Worm (Caenorhabditis elegans): Measurements from ENCODE around the gene nhr-156.

The nhr-156 gene

DNA sequence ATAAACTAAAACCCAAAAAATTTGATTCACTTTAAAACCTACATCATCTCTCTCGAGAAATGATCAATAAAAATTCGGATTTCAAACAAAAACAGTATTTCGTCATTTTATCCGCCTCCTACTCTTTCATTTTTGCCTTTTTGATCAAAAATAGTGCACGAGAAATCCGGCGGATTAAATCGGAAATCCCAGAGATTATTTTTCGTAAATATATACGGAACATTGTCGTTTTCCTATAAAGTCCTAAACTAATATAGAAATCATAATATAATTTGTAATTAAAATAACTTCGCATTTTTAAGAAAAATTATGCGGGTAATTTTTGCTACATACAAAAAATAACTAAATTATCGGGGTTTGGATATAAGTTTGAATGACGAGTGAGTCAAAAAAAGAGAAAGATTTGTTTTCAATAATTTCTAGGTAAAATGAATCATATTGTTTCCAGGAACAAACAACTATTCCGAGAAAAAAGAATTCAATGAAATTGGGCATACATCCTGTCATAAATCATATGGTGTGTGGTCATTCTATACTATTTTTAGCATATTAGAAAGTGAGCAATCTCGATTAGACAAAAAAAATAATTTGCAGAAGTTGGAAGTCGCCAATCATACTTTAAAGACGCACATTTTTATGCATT, 31.7 kb upstream of the nhr-156 start, which contains the start of gene nhr-158:
TSS of gene nhr-158 (minus strand) at position 51 of the 643 bp plus-strand sequence.
- TF ChIP-seq ceh-34 (tag; optimal IDR thresholded peaks at IDR 0.05): no peak
- TF ChIP-seq ceh-19 (GFP tag; optimal IDR thresholded peaks at IDR 0.05): no peak
- TF ChIP-seq ceh-9 (tag; optimal IDR thresholded peaks at IDR 0.05): no peak
- no peak for TF ChIP-seq rnt-1 (tag; optimal IDR thresholded peaks at IDR 0.05)
- no peak for TF ChIP-seq mec-3 (tag; optimal IDR thresholded peaks at IDR 0.05; ENCODE audit: borderline replicate concordance)
- no peak for TF ChIP-seq ceh-48 (tag; optimal IDR thresholded peaks at IDR 0.05)
- no peak for TF ChIP-seq odd-2 (tag; optimal IDR thresholded peaks at IDR 0.05)
- no peak for TF ChIP-seq ahr-1 (tag; optimal IDR thresholded peaks at IDR 0.05)
- TF ChIP-seq hlh-13 (GFP tag; optimal IDR thresholded peaks at IDR 0.05): no peak
- TF ChIP-seq pha-2 (tag; optimal IDR thresholded peaks at IDR 0.05): no peak
- TF ChIP-seq Y22D7AL.16 (tag; optimal IDR thresholded peaks at IDR 0.05): no peak
- TF ChIP-seq dmd-4 (tag; optimal IDR thresholded peaks at IDR 0.05; ENCODE audit: borderline replicate concordance): no peak
- no peak for TF ChIP-seq ceh-45 (GFP tag; IDR thresholded peaks at IDR 0.05)
- no peak for TF ChIP-seq fkh-10 (GFP tag; optimal IDR thresholded peaks at IDR 0.05)

DNA sequence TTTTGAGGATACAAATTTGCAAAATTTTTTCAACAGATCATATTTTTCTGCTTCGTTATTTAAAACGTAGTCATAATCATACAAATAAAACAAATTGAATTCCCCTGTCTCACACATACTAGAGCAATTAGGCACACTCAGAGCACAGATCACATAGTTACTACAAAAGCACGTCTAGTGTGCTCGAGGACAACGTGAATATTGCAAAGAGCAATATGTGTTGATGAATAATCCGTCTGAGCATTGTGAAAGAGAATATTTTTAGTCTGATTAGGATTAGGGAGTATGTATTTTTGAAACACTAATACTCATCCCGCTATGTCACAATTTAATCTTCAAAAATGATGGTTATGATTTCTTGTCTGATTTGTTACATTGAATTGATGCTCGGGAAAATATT, 28.7 kb upstream of the nhr-156 start:
- TF ChIP-seq lim-6 (tag; optimal IDR thresholded peaks at IDR 0.05) (no peak), ceh-14 (tag; optimal IDR thresholded peaks at IDR 0.05) (no peak), ceh-45 (GFP tag; IDR thresholded peaks at IDR 0.05) (no peak), Y22D7AL.16 (tag; optimal IDR thresholded peaks at IDR 0.05) (no peak)

DNA sequence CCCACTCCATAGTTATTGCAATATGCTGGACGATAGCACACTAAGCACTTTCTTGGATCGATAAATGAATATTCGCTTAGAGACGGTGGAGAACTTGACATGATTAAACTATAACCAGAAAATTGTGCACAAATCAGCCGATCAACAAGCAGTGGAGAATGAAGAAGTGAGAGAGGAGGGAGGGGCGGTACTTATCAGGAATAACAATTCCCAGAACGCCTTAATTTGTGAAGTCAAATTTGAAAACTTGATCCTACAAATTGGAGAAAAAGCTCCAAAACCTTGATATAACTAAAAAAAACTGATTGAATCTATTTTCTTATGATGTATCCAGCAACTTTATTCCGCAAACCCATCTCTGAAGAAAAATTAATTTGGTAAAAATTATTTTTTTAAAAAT, 27.7 kb upstream of the nhr-156 start, which contains the start of gene nhr-159:
TSS of gene nhr-159 (minus strand) at position 101 of the 400 bp plus-strand sequence.
- TF ChIP-seq dmd-4 (tag; optimal IDR thresholded peaks at IDR 0.05; ENCODE audit: borderline replicate concordance) (no peak), K09A11.1 (tag; optimal IDR thresholded peaks at IDR 0.05; ENCODE audit: insufficient read depth) (no peak), odd-2 (tag; optimal IDR thresholded peaks at IDR 0.05) (no peak), elt-2 (tag; optimal IDR thresholded peaks at IDR 0.05) (no peak), madf-2 (tag; optimal IDR thresholded peaks at IDR 0.05) (no peak)

DNA sequence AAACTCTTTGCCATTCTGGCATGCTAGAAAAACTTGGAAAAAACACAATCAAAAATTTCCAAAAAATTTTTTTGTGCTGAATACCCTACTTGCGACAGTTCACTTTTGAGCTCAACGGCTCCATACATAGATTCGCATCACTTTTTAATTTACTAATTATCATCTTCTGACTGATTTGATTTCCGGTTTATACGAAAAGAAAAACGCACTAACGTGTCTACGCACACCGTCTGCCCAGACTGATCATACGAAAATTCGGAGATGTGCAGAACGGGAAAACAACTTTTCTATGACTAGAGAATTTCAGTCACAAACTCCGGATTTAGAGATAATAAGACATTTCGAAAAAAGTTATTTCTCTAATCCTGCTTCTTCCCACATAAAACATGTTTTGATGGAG, 21.4 kb upstream of the nhr-156 start:
- TF ChIP-seq ceh-6 (GFP tag; optimal IDR thresholded peaks at IDR 0.05) (no peak), ets-4 (tag; optimal IDR thresholded peaks at IDR 0.05) (no peak), che-1 (tag; optimal IDR thresholded peaks at IDR 0.05) (no peak), hlh-30 (tag; optimal IDR thresholded peaks at IDR 0.05; ENCODE audit: insufficient read depth) (no peak), unc-86 (tag; optimal IDR thresholded peaks at IDR 0.05) (no peak), dmd-4 (tag; optimal IDR thresholded peaks at IDR 0.05; ENCODE audit: borderline replicate concordance) (no peak), K09A11.1 (tag; optimal IDR thresholded peaks at IDR 0.05; ENCODE audit: insufficient read depth) (no peak), ceh-30 (tag; optimal IDR thresholded peaks at IDR 0.05) (no peak), rnt-1 (tag; optimal IDR thresholded peaks at IDR 0.05) (no peak), ztf-16 (tag; optimal IDR thresholded peaks at IDR 0.05) (no peak), pag-3 (tag; optimal IDR thresholded peaks at IDR 0.05; ENCODE audit: borderline replicate concordance) (no peak), ceh-24 (tag; optimal IDR thresholded peaks at IDR 0.05) (no peak), elt-2 (tag; optimal IDR thresholded peaks at IDR 0.05) (no peak), fax-1 (tag; optimal IDR thresholded peaks at IDR 0.05) (no peak), sox-4 (tag; optimal IDR thresholded peaks at IDR 0.05) (no peak), zip-5 (tag; optimal IDR thresholded peaks at IDR 0.05) (no peak), tbx-2 (tag; optimal IDR thresholded peaks at IDR 0.05) (no peak)

DNA sequence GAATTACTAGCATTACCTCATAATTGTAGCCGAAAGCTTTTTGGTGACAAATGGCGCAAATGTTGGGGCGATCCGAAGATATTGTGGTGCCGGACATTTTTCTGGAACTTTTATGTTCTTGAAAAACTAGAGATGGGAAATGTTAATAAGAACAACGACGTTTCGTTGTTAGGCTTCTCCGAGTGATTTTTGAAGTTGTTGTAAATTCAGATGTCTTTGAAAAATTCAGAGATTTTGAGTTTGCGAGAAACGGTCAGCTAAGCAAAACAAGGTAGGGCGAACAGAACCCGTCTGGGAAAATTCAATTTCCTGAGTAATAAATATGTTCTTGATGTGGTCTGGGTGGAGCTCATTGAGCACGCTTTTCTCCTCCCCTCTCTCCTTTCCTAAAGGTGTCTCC, 19.8 kb upstream of the nhr-156 start, which contains the start of gene nhr-124:
TSS of gene nhr-124 (minus strand) at position 101 of the 400 bp plus-strand sequence.
- no peak for TF ChIP-seq sox-2 (GFP tag; IDR thresholded peaks at IDR 0.05)
- no peak for TF ChIP-seq mec-3 (tag; optimal IDR thresholded peaks at IDR 0.05; ENCODE audit: borderline replicate concordance)
- TF ChIP-seq che-1 (tag; optimal IDR thresholded peaks at IDR 0.05): no peak
- no peak for TF ChIP-seq ceh-24 (tag; optimal IDR thresholded peaks at IDR 0.05)
- TF ChIP-seq fkh-6 (tag; optimal IDR thresholded peaks at IDR 0.05): no peak
- no peak for TF ChIP-seq sox-4 (tag; optimal IDR thresholded peaks at IDR 0.05)
- no peak for TF ChIP-seq ceh-9 (tag; optimal IDR thresholded peaks at IDR 0.05)
- TF ChIP-seq ztf-16 (tag; optimal IDR thresholded peaks at IDR 0.05): no peak
- no peak for TF ChIP-seq lin-11 (tag; optimal IDR thresholded peaks at IDR 0.05)
- no peak for TF ChIP-seq lim-6 (tag; optimal IDR thresholded peaks at IDR 0.05)
- no peak for TF ChIP-seq ceh-22 (tag; optimal IDR thresholded peaks at IDR 0.05)
- no peak for TF ChIP-seq tbx-7 (tag; optimal IDR thresholded peaks at IDR 0.05)
- TF ChIP-seq C38D4.7 (GFP tag; optimal IDR thresholded peaks at IDR 0.05): no peak
- TF ChIP-seq hlh-30 (tag; optimal IDR thresholded peaks at IDR 0.05; ENCODE audit: insufficient read depth): no peak
- TF ChIP-seq pros-1 (tag; optimal IDR thresholded peaks at IDR 0.05): no peak
- TF ChIP-seq elt-4 (tag; optimal IDR thresholded peaks at IDR 0.05): no peak
- TF ChIP-seq Y22D7AL.16 (tag; optimal IDR thresholded peaks at IDR 0.05): no peak
- TF ChIP-seq pat-9 (tag; optimal IDR thresholded peaks at IDR 0.05): no peak

Measured in whole organism, late embryonic.